Worm (Caenorhabditis elegans): ENCODE data around the gene cyp-13A12.

DNA sequence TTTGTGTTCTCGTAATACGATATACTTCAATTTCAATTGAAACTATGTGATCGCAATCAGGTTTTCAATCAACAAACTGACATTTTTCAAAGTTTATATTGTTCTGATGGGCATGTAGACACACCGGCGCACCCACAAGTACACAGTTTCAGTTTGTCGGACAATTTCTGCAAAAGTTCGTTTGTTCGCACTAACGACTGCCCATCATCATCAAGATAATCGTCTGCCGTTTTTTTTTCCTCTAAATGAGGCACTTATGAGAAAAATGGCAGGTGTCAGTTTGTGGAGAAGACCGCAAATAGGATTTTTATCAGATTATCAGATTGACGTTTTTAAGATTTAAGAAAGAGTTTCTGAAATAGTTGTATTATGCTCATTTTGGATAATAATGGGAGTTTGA, 42.5 kb downstream of the cyp-13A12 start:
- TF ChIP-seq B0310.2 (tag; optimal IDR thresholded peaks at IDR 0.05): no peak
- no peak for TF ChIP-seq tbx-11 (GFP tag; IDR thresholded peaks at IDR 0.05)
- no peak for TF ChIP-seq ceh-13 (GFP tag; optimal IDR thresholded peaks at IDR 0.05)
- TF ChIP-seq sea-1 (GFP tag; conservative IDR thresholded peaks at IDR 0.05): no peak
- no peak for TF ChIP-seq ama-1 (optimal IDR thresholded peaks at IDR 0.05)
- TF ChIP-seq hmbx-1 (tag; optimal IDR thresholded peaks at IDR 0.05): no peak
- TF ChIP-seq scrt-1 (GFP tag; IDR thresholded peaks at IDR 0.05): no peak

Data from whole organism, early embryonic.